Worm (Caenorhabditis elegans): ENCODE results near the gene str-135.

DNA sequence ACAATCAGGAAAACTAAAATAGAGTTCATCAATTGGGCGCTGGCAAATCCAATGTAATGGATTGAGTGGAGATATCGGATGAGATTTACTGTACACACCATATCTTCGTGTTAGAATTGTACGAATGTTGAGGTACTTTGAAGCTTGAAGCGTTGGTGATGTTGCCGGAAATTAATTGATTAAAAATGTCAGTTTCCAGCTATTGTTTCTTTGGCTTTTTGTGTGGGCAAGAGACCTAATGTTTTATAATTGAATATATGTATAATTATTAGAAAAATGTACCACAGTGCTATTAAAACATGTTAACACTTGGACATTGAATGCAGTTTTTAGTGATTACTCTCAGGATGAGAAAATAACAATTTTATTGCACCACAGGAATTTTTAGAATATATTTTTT is 1.8 kb downstream of the str-135 start, which contains the start of gene str-136:
- TF ChIP-seq ztf-11 (tag; optimal IDR thresholded peaks at IDR 0.05) (no peak), hlh-17 (GFP tag; optimal IDR thresholded peaks at IDR 0.05; ENCODE audit: borderline replicate concordance) (no peak), egl-13 (tag; optimal IDR thresholded peaks at IDR 0.05) (no peak), nhr-12 (tag; optimal IDR thresholded peaks at IDR 0.05) (no peak), lin-39 (tag; optimal IDR thresholded peaks at IDR 0.05) (no peak), ceh-82 (tag; optimal IDR thresholded peaks at IDR 0.05) (no peak), pqm-1 (tag; optimal IDR thresholded peaks at IDR 0.05) (no peak), fkh-10 (GFP tag; optimal IDR thresholded peaks at IDR 0.05) (no peak), zip-4 (GFP tag; optimal IDR thresholded peaks at IDR 0.05) (no peak), fkh-4 (tag; optimal IDR thresholded peaks at IDR 0.05; ENCODE audit: borderline replicate concordance) (no peak), lsy-2 (tag; optimal IDR thresholded peaks at IDR 0.05) (no peak)

Measured in whole organism, L1 larva.